Fruit fly (Drosophila melanogaster) whole organism, embryonic: Measurements from ENCODE around the gene CG16985.
A peak's percentile ranks its signal among the peaks of the same experiment; 100 is the strongest.

ENCODE experiments used
- CG10147 ChIP-seq: fragments of 200-800 bp; sonication (Bioruptor generic); optimal IDR thresholded peaks from 2 replicates; lab custom pipeline; 2019; ENCODE audit warnings: missing biosample characterization, mild to moderate bottlenecking, missing genetic modification characterization, moderate library complexity
- CG11560 ChIP-seq: fragments of 200-800 bp; sonication (Bioruptor generic); IDR thresholded peaks from 3 replicates; pipeline ENCODE4 v1.3.6; 2022; ENCODE audit warnings: missing biosample characterization, missing genetic modification characterization
- CG12659 ChIP-seq: fragments of 200-800 bp; sonication (Bioruptor generic); optimal IDR thresholded peaks from 3 replicates; lab custom pipeline; 2017; ENCODE audit warnings: mild to moderate bottlenecking, missing biosample characterization, missing genetic modification reagents, missing genetic modification characterization
- CG14014 ChIP-seq: fragments of 200-800 bp; sonication (Bioruptor generic); IDR thresholded peaks from 2 replicates; pipeline ENCODE4 v1.3.6; 2022; ENCODE audit warnings: missing biosample characterization, missing genetic modification characterization
- CG15514 ChIP-seq: fragments of 200-800 bp; sonication (Bioruptor generic); optimal IDR thresholded peaks from 3 replicates; lab custom pipeline; 2017; ENCODE audit warnings: missing biosample characterization, missing genetic modification characterization, mild to moderate bottlenecking, moderate library complexity, missing genetic modification reagents
- CG15696 ChIP-seq: fragments of 200-800 bp; sonication (Bioruptor generic); optimal IDR thresholded peaks from 2 replicates; lab custom pipeline; 2019; ENCODE audit warnings: missing biosample characterization, mild to moderate bottlenecking, missing genetic modification characterization, moderate library complexity
- CG30020 ChIP-seq: fragments of 200-800 bp; optimal IDR thresholded peaks from 2 replicates; lab custom pipeline; 2019; ENCODE audit warnings: missing biosample characterization, mild to moderate bottlenecking, missing genetic modification characterization, moderate library complexity
- CG3065 ChIP-seq: fragments of 200-800 bp; sonication (Bioruptor generic); optimal IDR thresholded peaks from 2 replicates; lab custom pipeline; 2016; ENCODE audit warnings: missing biosample characterization, missing genetic modification characterization
- CG6854 ChIP-seq: fragments of 200-800 bp; sonication (Bioruptor generic); optimal IDR thresholded peaks from 3 replicates; lab custom pipeline; 2017; ENCODE audit warnings: missing biosample characterization, mild to moderate bottlenecking, missing genetic modification characterization
- CG8281 ChIP-seq: fragments of 200-800 bp; sonication (Bioruptor generic); optimal IDR thresholded peaks from 2 replicates; lab custom pipeline; 2018; ENCODE audit warnings: missing biosample characterization, mild to moderate bottlenecking, missing genetic modification characterization, moderate library complexity
- CG9215 ChIP-seq: fragments of 200-800 bp; sonication (Bioruptor generic); IDR thresholded peaks from 2 replicates; pipeline ENCODE4 v1.3.6; 2022; ENCODE audit warnings: missing biosample characterization, missing genetic modification characterization
- Camta ChIP-seq: fragments of 200-800 bp; sonication (Bioruptor generic); optimal IDR thresholded peaks from 2 replicates; lab custom pipeline; 2016; ENCODE audit warnings: missing biosample characterization, missing genetic modification characterization
- Chrac-16 ChIP-seq: fragments of 200-800 bp; sonication (Bioruptor generic); optimal IDR thresholded peaks from 3 replicates; lab custom pipeline; 2016; ENCODE audit warnings: missing biosample characterization, missing genetic modification characterization
- Dek ChIP-seq: fragments of 200-800 bp; sonication (Bioruptor generic); optimal IDR thresholded peaks from 3 replicates; lab custom pipeline; 2019; ENCODE audit warnings: missing biosample characterization, mild to moderate bottlenecking, missing genetic modification characterization, moderate library complexity
- Hmx ChIP-seq: fragments of 200-800 bp; sonication (Bioruptor generic); optimal IDR thresholded peaks from 2 replicates; lab custom pipeline; 2016; ENCODE audit warnings: missing biosample characterization, missing genetic modification characterization
- NFAT ChIP-seq: fragments of 200-800 bp; sonication (Bioruptor generic); IDR thresholded peaks from 2 replicates; pipeline ENCODE4 v1.3.6; 2022; ENCODE audit warnings: missing biosample characterization, missing genetic modification characterization
- Oaz ChIP-seq: fragments of 200-800 bp; sonication (Bioruptor generic); IDR thresholded peaks from 2 replicates; pipeline ENCODE4 v1.3.6; 2022; ENCODE audit warnings: missing biosample characterization, missing genetic modification characterization
- Pdp1 ChIP-seq, 2 experiments: fragments of 200-800 bp; sonication (Bioruptor generic); optimal IDR thresholded peaks; 3 replicates each; lab custom pipeline; 2016; ENCODE audit warnings: missing biosample characterization in 2 of 2, missing genetic modification characterization in 2 of 2, mild to moderate bottlenecking in 1 of 2, moderate library complexity in 1 of 2
- Ptx1 ChIP-seq: fragments of 200-800 bp; sonication (Bioruptor generic); IDR thresholded peaks from 2 replicates; pipeline ENCODE4 v1.3.6; 2022; ENCODE audit warnings: missing biosample characterization, missing genetic modification characterization
- Rfx ChIP-seq: fragments of 200-800 bp; sonication (Bioruptor generic); IDR thresholded peaks from 2 replicates; pipeline ENCODE4 v1.3.6; 2022; ENCODE audit warnings: missing biosample characterization, missing genetic modification characterization
- Scr ChIP-seq: fragments of 200-800 bp; sonication (Bioruptor generic); IDR thresholded peaks from 2 replicates; pipeline ENCODE4 v1.3.6; 2022; ENCODE audit warnings: missing biosample characterization, missing genetic modification characterization; ENCODE audit not compliant: partially characterized antibody
- Sox100B ChIP-seq: fragments of 200-800 bp; sonication (Bioruptor generic); optimal IDR thresholded peaks from 3 replicates; lab custom pipeline; 2018; ENCODE audit warnings: missing biosample characterization, mild to moderate bottlenecking, missing genetic modification characterization
- Sox102F ChIP-seq: fragments of 200-800 bp; sonication (Bioruptor generic); optimal IDR thresholded peaks from 2 replicates; lab custom pipeline; 2018; ENCODE audit warnings: missing biosample characterization, mild to moderate bottlenecking, missing genetic modification characterization, moderate library complexity
- Xbp1 ChIP-seq: fragments of 200-800 bp; sonication (Bioruptor generic); optimal IDR thresholded peaks from 3 replicates; lab custom pipeline; 2016; ENCODE audit warnings: missing biosample characterization, mild to moderate bottlenecking, missing genetic modification characterization
- Xrp1 ChIP-seq: fragments of 200-800 bp; sonication (Bioruptor generic); IDR thresholded peaks from 2 replicates; pipeline ENCODE4 v1.3.6; 2022; ENCODE audit warnings: missing biosample characterization, missing genetic modification characterization
- caup ChIP-seq: fragments of 200-800 bp; sonication (Bioruptor generic); optimal IDR thresholded peaks from 3 replicates; lab custom pipeline; 2017; ENCODE audit warnings: missing biosample characterization, mild to moderate bottlenecking, missing genetic modification characterization, moderate library complexity; ENCODE audit not compliant: severe bottlenecking
- fd96Cb ChIP-seq: fragments of 200-800 bp; sonication (Bioruptor generic); optimal IDR thresholded peaks from 2 replicates; lab custom pipeline; 2018; ENCODE audit warnings: missing biosample characterization, mild to moderate bottlenecking, missing genetic modification characterization, moderate library complexity
- gfzf ChIP-seq: fragments of 200-800 bp; sonication (Bioruptor generic); optimal IDR thresholded peaks from 2 replicates; lab custom pipeline; 2016; ENCODE audit warnings: missing biosample characterization, mild to moderate bottlenecking, missing genetic modification characterization, moderate library complexity
- gsb-n ChIP-seq: fragments of 200-800 bp; sonication (Bioruptor generic); optimal IDR thresholded peaks from 3 replicates; lab custom pipeline; 2018; ENCODE audit warnings: missing biosample characterization, mild to moderate bottlenecking, missing genetic modification characterization
- kay ChIP-seq: fragments of 200-800 bp; sonication (Bioruptor generic); optimal IDR thresholded peaks from 2 replicates; lab custom pipeline; 2016; ENCODE audit warnings: missing biosample characterization, missing genetic modification characterization
- nom ChIP-seq: fragments of 200-800 bp; sonication (Bioruptor generic); optimal IDR thresholded peaks from 2 replicates; lab custom pipeline; 2017; ENCODE audit warnings: missing biosample characterization, missing genetic modification characterization, mild to moderate bottlenecking, moderate library complexity, missing genetic modification reagents
- pb ChIP-seq: fragments of 200-800 bp; sonication (Bioruptor generic); optimal IDR thresholded peaks from 3 replicates; lab custom pipeline; 2016; ENCODE audit warnings: missing biosample characterization, missing genetic modification characterization
- phol ChIP-seq: fragments of 200-800 bp; sonication (Bioruptor generic); optimal IDR thresholded peaks from 3 replicates; lab custom pipeline; 2018; ENCODE audit warnings: missing biosample characterization, mild to moderate bottlenecking, missing genetic modification characterization, moderate library complexity
- pros ChIP-seq: fragments of 200-800 bp; sonication (Bioruptor generic); optimal IDR thresholded peaks from 3 replicates; lab custom pipeline; 2019; ENCODE audit warnings: missing biosample characterization, mild to moderate bottlenecking, missing genetic modification characterization, moderate library complexity
- row ChIP-seq: fragments of 200-800 bp; sonication (Bioruptor generic); IDR thresholded peaks from 3 replicates; pipeline ENCODE4 v1.3.6; 2022; ENCODE audit warnings: missing biosample characterization, missing genetic modification characterization
- tap ChIP-seq: fragments of 200-800 bp; optimal IDR thresholded peaks from 3 replicates; lab custom pipeline; 2019; ENCODE audit warnings: missing biosample characterization, mild to moderate bottlenecking, missing genetic modification characterization, moderate library complexity
- vnd ChIP-seq: fragments of 200-800 bp; sonication (Bioruptor generic); IDR thresholded peaks from 3 replicates; pipeline ENCODE4 v1.3.6; 2022; ENCODE audit warnings: missing biosample characterization, missing genetic modification characterization; ENCODE audit not compliant: partially characterized antibody
- wek ChIP-seq: fragments of 200-800 bp; sonication (Bioruptor generic); optimal IDR thresholded peaks from 3 replicates; lab custom pipeline; 2018; ENCODE audit warnings: missing biosample characterization, mild to moderate bottlenecking, missing genetic modification characterization, moderate library complexity
- zf30C ChIP-seq: fragments of 200-800 bp; sonication (Bioruptor generic); optimal IDR thresholded peaks from 3 replicates; lab custom pipeline; 2018; ENCODE audit warnings: missing biosample characterization, mild to moderate bottlenecking, missing genetic modification characterization

CG16985 gene

dm6 chr3L:2575240-2575639 is 23.9 kb upstream of the CG16985 start (continued):
- TF ChIP-seq CG3065 (GFP tag; lab: Kevin White, UChicago) (no peak), CG30020 (tag; lab: Kevin White, UChicago) (no peak), gsb-n (tag; lab: Kevin White, UChicago) (no peak), pb (GFP tag; lab: Kevin White, UChicago) (peak; percentile 39), Dek (no peak), Ptx1 (GFP tag; lab: Robert Waterston, UW) (0 out of 2 replicates have a peak, but pooled peaks have one; percentile 9), fd96Cb (tag; lab: Kevin White, UChicago) (peak; percentile 9), Xbp1 (GFP tag; lab: Kevin White, UChicago) (no peak), Pdp1 (GFP tag; optimal IDR thresholded peaks at IDR 0.05; lab: Kevin White, UChicago) (peak in 1 of 2 experiments; percentile 62), CG6854 (GFP tag; lab: Kevin White, UChicago) (no peak), Camta (GFP tag; lab: Kevin White, UChicago) (no peak), Chrac-16 (no peak), CG10147 (GFP tag; lab: Kevin White, UChicago) (peak; percentile 4), row (GFP tag; lab: Robert Waterston, UW) (peak; percentile 46; the same call in 2 of the 3 replicates), phol (tag; lab: Kevin White, UChicago) (peak; percentile 30), wek (GFP tag; lab: Kevin White, UChicago) (no peak), CG11560 (tag; lab: Robert Waterston, UW) (no peak), pros (GFP tag; lab: Kevin White, UChicago) (no peak), gfzf (GFP tag; lab: Kevin White, UChicago) (no peak), caup (no peak), vnd (no peak), CG15696 (tag; lab: Kevin White, UChicago) (no peak), kay (GFP tag; lab: Kevin White, UChicago) (peak; percentile 18), CG14014 (GFP tag; lab: Robert Waterston, UW) (0 out of 2 replicates have a peak, but pooled peaks have one; percentile 28), NFAT (GFP tag; lab: Robert Waterston, UW) (no peak), Rfx (GFP tag; lab: Robert Waterston, UW) (0 out of 2 replicates have a peak, but pooled peaks have one; percentile 11), CG8281 (tag; lab: Kevin White, UChicago) (peak; percentile 1), Sox100B (GFP tag; lab: Kevin White, UChicago) (peak; percentile 40), Sox102F (GFP tag; lab: Kevin White, UChicago) (peak; percentile 3), Xrp1 (0 out of 2 replicates have a peak, but pooled peaks have one; percentile 9), Hmx (GFP tag; lab: Kevin White, UChicago) (no peak), CG12659 (GFP tag; lab: Kevin White, UChicago) (no peak), zf30C (GFP tag; lab: Kevin White, UChicago) (no peak), nom (GFP tag; lab: Kevin White, UChicago) (no peak), CG15514 (GFP tag; lab: Kevin White, UChicago) (no peak), tap (tag; lab: Kevin White, UChicago) (peak; percentile 50), Oaz (GFP tag; lab: Robert Waterston, UW) (no peak), CG9215 (GFP tag; lab: Robert Waterston, UW) (no peak), Scr (GFP tag; lab: Robert Waterston, UW) (no peak)
